Worm (Caenorhabditis elegans): Measurements from ENCODE around the gene rev-3.

Gene rev-3

ce11 chrIII:5730980-5731636 is 59.3 kb downstream of the rev-3 start, which contains the start of the genes B0244.9 and B0244.7:
Gene B0244.9, minus strand, starts transcription at chrIII:5731030.
Gene B0244.7, plus strand, starts transcription at chrIII:5731501.
- no peak for TF ChIP-seq ceh-20 (GFP tag; IDR thresholded peaks at IDR 0.05)
- TF ChIP-seq T26A8.4 (GFP tag; IDR thresholded peaks at IDR 0.05): no peak
- peak; percentile 56 for TF ChIP-seq pqm-1 (tag; optimal IDR thresholded peaks at IDR 0.05)
- no peak for TF ChIP-seq gei-8 (GFP tag; optimal IDR thresholded peaks at IDR 0.05)
- no peak for TF ChIP-seq dmd-9 (GFP tag; IDR thresholded peaks at IDR 0.05)
- no peak for TF ChIP-seq snpc-4 (tag; optimal IDR thresholded peaks at IDR 0.05)
- TF ChIP-seq egl-27 (tag; optimal IDR thresholded peaks at IDR 0.05): no peak
- TF ChIP-seq T20F7.1 (GFP tag; optimal IDR thresholded peaks at IDR 0.05): no peak
- TF ChIP-seq nhr-28 (tag; optimal IDR thresholded peaks at IDR 0.05): peak; percentile 62

DNA sequence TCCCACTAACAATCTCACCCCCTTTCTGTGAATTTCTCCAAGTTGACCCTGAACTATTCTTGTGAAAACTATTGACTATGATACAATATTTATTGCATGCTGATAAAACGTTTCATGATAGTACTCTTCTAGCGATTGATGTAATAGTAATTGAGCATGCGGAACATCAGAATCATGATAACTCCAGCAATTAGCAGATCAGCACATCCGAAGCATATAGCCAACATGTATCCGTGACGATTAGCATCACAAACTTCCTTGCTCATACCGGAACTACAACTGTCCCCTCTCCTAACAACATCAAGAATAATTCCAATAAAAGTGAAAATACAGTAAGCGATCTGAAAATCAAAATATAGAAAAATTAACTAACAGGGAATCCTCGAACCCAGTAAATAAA is 60.4 kb downstream of the rev-3 start:
- TF ChIP-seq unc-62 (GFP tag; optimal IDR thresholded peaks at IDR 0.05 in 1 of 2) (peak in 1 of 2 experiments; percentile 28), unc-62 (tag; optimal IDR thresholded peaks at IDR 0.05) (no peak), set-16 (GFP tag; IDR thresholded peaks at IDR 0.05) (no peak), aha-1 (tag) (peak; percentile 28), ceh-62 (tag; optimal IDR thresholded peaks at IDR 0.05) (no peak)

DNA sequence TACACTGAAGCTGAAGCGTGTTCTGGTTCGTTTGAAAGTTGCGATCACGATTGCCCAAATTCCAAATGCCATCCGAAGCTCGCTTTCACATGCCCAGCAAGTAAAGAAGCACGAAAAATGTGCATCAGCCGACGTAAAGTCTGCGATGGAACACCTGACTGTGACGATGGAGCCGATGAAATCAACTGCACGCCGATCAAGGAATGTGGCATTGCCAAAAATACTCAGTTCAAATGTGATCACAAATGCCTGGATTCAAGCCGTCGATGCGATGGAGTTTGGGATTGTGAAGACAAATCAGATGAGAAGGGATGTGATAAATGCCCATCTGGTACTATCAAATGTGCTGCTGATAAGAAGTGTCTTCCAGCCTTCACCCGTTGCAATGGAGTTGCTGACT is 61.1 kb downstream of the rev-3 start:
- TF ChIP-seq hlh-11 (tag; optimal IDR thresholded peaks at IDR 0.05): no peak
- TF ChIP-seq aha-1 (tag): peak; percentile 93

DNA sequence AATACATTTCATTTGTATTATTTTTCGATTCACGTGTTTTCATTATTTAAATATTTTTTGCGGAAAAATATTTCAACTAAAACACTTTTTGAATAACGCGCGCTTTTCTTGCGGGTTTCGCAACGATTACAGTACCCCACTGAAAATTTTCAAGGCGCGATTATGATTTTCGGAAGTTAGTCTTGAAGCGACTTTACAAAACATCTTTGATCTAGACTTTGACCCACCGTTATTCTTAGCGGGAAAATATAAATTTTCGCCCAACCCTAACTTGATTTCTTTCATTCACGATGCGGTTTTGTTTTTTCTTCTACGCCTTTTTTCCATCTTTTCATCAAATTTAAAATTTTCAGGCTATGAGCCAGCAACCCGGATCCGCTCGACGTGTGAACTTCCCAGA is 62.6 kb downstream of the rev-3 start, which contains the start of gene egg-1:
Gene egg-1, plus strand, starts transcription at position 354 of the 400 bp plus-strand sequence.
- no peak for TF ChIP-seq mes-2 (tag; optimal IDR thresholded peaks at IDR 0.05; ENCODE audit: poor library complexity, severe bottlenecking)
- peak; percentile 91 for TF ChIP-seq F49E8.2 (tag; optimal IDR thresholded peaks at IDR 0.05; ENCODE audit: borderline replicate concordance)
- TF ChIP-seq zfp-2 (tag; optimal IDR thresholded peaks at IDR 0.05): no peak
- no peak for TF ChIP-seq zip-2 (tag; optimal IDR thresholded peaks at IDR 0.05)
- TF ChIP-seq egl-27 (tag; optimal IDR thresholded peaks at IDR 0.05): no peak
- no peak for TF ChIP-seq spr-3 (GFP tag; optimal IDR thresholded peaks at IDR 0.05)
- peak; percentile 85 for TF ChIP-seq unc-130 (GFP tag; optimal IDR thresholded peaks at IDR 0.05)
- no peak for TF ChIP-seq duxl-1 (tag; optimal IDR thresholded peaks at IDR 0.05; ENCODE audit: poor library complexity)
- TF ChIP-seq nhr-76 (tag; optimal IDR thresholded peaks at IDR 0.05): no peak
- no peak for TF ChIP-seq dpl-1 (GFP tag; optimal IDR thresholded peaks at IDR 0.05)
- TF ChIP-seq attf-4 (tag; optimal IDR thresholded peaks at IDR 0.05): no peak
- 0 out of 2 replicates have a peak, but pooled peaks have one; percentile 10 for TF ChIP-seq mdt-29 (GFP tag; IDR thresholded peaks at IDR 0.05)
- TF ChIP-seq spr-1 (tag; optimal IDR thresholded peaks at IDR 0.05): no peak
- TF ChIP-seq dmd-9 (GFP tag; IDR thresholded peaks at IDR 0.05): no peak
- TF ChIP-seq ztf-11 (tag; optimal IDR thresholded peaks at IDR 0.05): no peak
- TF ChIP-seq ZK337.2 (GFP tag; IDR thresholded peaks at IDR 0.05): no peak
- no peak for TF ChIP-seq ceh-32 (tag; optimal IDR thresholded peaks at IDR 0.05; ENCODE audit: poor library complexity)
- TF ChIP-seq aly-2 (tag; optimal IDR thresholded peaks at IDR 0.05): no peak
- no peak for TF ChIP-seq daf-8 (GFP tag; IDR thresholded peaks at IDR 0.05)
- TF ChIP-seq ctbp-1 (GFP tag; IDR thresholded peaks at IDR 0.05): no peak
- no peak for TF ChIP-seq fkh-10 (GFP tag; optimal IDR thresholded peaks at IDR 0.05)
- TF ChIP-seq aha-1 (tag): peak; percentile 40
- TF ChIP-seq gei-8 (GFP tag; optimal IDR thresholded peaks at IDR 0.05): no peak
- no peak for TF ChIP-seq hlh-11 (tag; optimal IDR thresholded peaks at IDR 0.05)
- no peak for TF ChIP-seq Y5F2A.4 (GFP tag; optimal IDR thresholded peaks at IDR 0.05)
- TF ChIP-seq F26F4.8 (GFP tag; conservative IDR thresholded peaks at IDR 0.05): no peak
- no peak for TF ChIP-seq D1046.2 (GFP tag; IDR thresholded peaks at IDR 0.05)
- TF ChIP-seq snpc-1.2 (GFP tag; IDR thresholded peaks at IDR 0.05): peak; percentile 43; the same call in 1 of the 2 replicates
- no peak for TF ChIP-seq nhr-42 (GFP tag; IDR thresholded peaks at IDR 0.05)
- TF ChIP-seq Y48G9A.11 (GFP tag; IDR thresholded peaks at IDR 0.05): peak; percentile 78

All from whole organism, L4 larva.